Fruit fly (Drosophila melanogaster) whole organism, adult: ENCODE results near the gene abd-A.

Experiments used
- CG11617 ChIP-seq: fragments of 200-800 bp; sonication (Bioruptor generic); optimal IDR thresholded peaks from 2 replicates; lab custom pipeline; 2017; ENCODE audit warnings: mild to moderate bottlenecking, missing biosample characterization, missing genetic modification reagents, missing genetic modification characterization
- CG12768 ChIP-seq: fragments of 200-800 bp; sonication (Bioruptor generic); optimal IDR thresholded peaks from 2 replicates; lab custom pipeline; 2017; ENCODE audit warnings: missing biosample characterization, missing genetic modification characterization, mild to moderate bottlenecking, moderate library complexity, missing genetic modification reagents
- CG14711 ChIP-seq: fragments of 200-800 bp; sonication (Bioruptor generic); optimal IDR thresholded peaks from 2 replicates; lab custom pipeline; 2018; ENCODE audit warnings: missing biosample characterization, mild to moderate bottlenecking, missing genetic modification characterization, moderate library complexity
- CG1620 ChIP-seq: fragments of 200-800 bp; sonication (Bioruptor generic); optimal IDR thresholded peaks from 2 replicates; lab custom pipeline; 2016; ENCODE audit warnings: missing biosample characterization, missing genetic modification characterization
- CG33017 ChIP-seq: fragments of 200-800 bp; sonication (Bioruptor generic); optimal IDR thresholded peaks from 2 replicates; lab custom pipeline; 2018; ENCODE audit warnings: missing biosample characterization, mild to moderate bottlenecking, missing genetic modification characterization, moderate library complexity
- CG5204 ChIP-seq: fragments of 200-800 bp; sonication (Bioruptor generic); optimal IDR thresholded peaks from 2 replicates; lab custom pipeline; 2016; ENCODE audit warnings: missing biosample characterization, missing genetic modification characterization
- CG7045 ChIP-seq: fragments of 200-800 bp; sonication (Bioruptor generic); optimal IDR thresholded peaks from 2 replicates; lab custom pipeline; 2017; ENCODE audit warnings: missing biosample characterization, mild to moderate bottlenecking, missing genetic modification characterization
- CG7101 ChIP-seq: fragments of 200-800 bp; sonication (Bioruptor generic); optimal IDR thresholded peaks from 2 replicates; lab custom pipeline; 2018; ENCODE audit warnings: missing biosample characterization, mild to moderate bottlenecking, missing genetic modification characterization, moderate library complexity
- Clk ChIP-seq: fragments of 200-800 bp; sonication (Bioruptor generic); optimal IDR thresholded peaks from 2 replicates; lab custom pipeline; 2017; ENCODE audit warnings: missing biosample characterization, missing genetic modification characterization
- Crg-1 ChIP-seq: fragments of 200-800 bp; sonication (Bioruptor generic); optimal IDR thresholded peaks from 2 replicates; lab custom pipeline; 2016; ENCODE audit warnings: missing biosample characterization, missing genetic modification characterization
- Hr96 ChIP-seq: fragments of 200-800 bp; sonication (Bioruptor generic); optimal IDR thresholded peaks from 2 replicates; lab custom pipeline; 2016; ENCODE audit warnings: missing biosample characterization, missing genetic modification characterization
- Mnt ChIP-seq: fragments of 200-800 bp; sonication (Bioruptor generic); optimal IDR thresholded peaks from 2 replicates; lab custom pipeline; 2016; ENCODE audit warnings: missing biosample characterization, mild to moderate bottlenecking, missing genetic modification characterization
- bab1 ChIP-seq: fragments of 200-800 bp; sonication (Bioruptor generic); optimal IDR thresholded peaks from 3 replicates; lab custom pipeline; 2019; ENCODE audit warnings: missing biosample characterization, mild to moderate bottlenecking, missing genetic modification characterization, moderate library complexity
- cic ChIP-seq: fragments of 200-800 bp; sonication (Bioruptor generic); optimal IDR thresholded peaks from 2 replicates; lab custom pipeline; 2017; ENCODE audit warnings: missing biosample characterization, mild to moderate bottlenecking, missing genetic modification characterization, moderate library complexity
- cnc ChIP-seq, 2 experiments: fragments of >200 bp; optimal IDR thresholded peaks; 2 replicates each; lab custom pipeline; 2017
- kay ChIP-seq: fragments of 200-800 bp; sonication (Bioruptor generic); peaks from one replicate; lab custom pipeline; 2016; ENCODE audit warnings: missing biosample characterization, missing genetic modification characterization, borderline replicate concordance
- ovo ChIP-seq: fragments of 200-800 bp; sonication (Bioruptor generic); optimal IDR thresholded peaks from 2 replicates; lab custom pipeline; 2016; ENCODE audit warnings: missing biosample characterization, missing genetic modification characterization
- pad ChIP-seq: fragments of 200-800 bp; sonication (Bioruptor generic); optimal IDR thresholded peaks from 3 replicates; lab custom pipeline; 2017; ENCODE audit warnings: missing biosample characterization, missing genetic modification characterization, mild to moderate bottlenecking, moderate library complexity, missing genetic modification reagents
- tj ChIP-seq: fragments of 200-800 bp; sonication (Bioruptor generic); optimal IDR thresholded peaks from 3 replicates; lab custom pipeline; 2017; ENCODE audit warnings: missing biosample characterization, mild to moderate bottlenecking, missing genetic modification characterization, moderate library complexity
- toe ChIP-seq: fragments of 200-800 bp; sonication (Bioruptor generic); optimal IDR thresholded peaks from 2 replicates; lab custom pipeline; 2016; ENCODE audit warnings: missing biosample characterization, missing genetic modification characterization

Gene abd-A

DNA sequence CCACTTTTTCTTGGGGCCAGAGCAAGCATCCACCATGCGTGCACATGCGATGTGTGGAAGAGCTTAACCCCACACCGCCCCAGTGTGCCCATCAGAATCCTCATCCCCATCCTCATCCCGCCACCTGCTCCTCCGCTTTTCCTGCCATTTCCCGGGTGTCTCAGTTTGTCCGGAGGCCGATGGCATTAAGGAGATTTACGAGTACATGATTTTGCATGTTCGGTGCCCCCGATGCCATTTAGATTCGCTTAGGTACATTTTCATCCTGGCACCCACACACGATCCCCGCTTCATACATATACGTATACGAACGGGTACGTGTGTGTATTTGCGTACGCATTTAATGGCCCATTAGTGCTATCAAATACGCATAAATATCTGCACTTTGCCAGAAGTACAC is 42.5 kb downstream of the abd-A start:
- TF ChIP-seq CG12768 (GFP tag; lab: Kevin White, UChicago) (no peak), CG14711 (no peak), kay (GFP tag; lab: Kevin White, UChicago) (no peak), cic (no peak), CG1620 (GFP tag; lab: Kevin White, UChicago) (no peak), cnc (optimal IDR thresholded peaks at IDR 0.05; lab: Kevin White, UChicago) (no peak), toe (GFP tag; lab: Kevin White, UChicago) (no peak), tj (GFP tag; lab: Kevin White, UChicago) (no peak), Mnt (GFP tag; lab: Kevin White, UChicago) (no peak), CG11617 (GFP tag; lab: Kevin White, UChicago) (no peak), Crg-1 (GFP tag; lab: Kevin White, UChicago) (no peak), Hr96 (GFP tag; lab: Kevin White, UChicago) (no peak), CG5204 (GFP tag; lab: Kevin White, UChicago) (no peak), Clk (GFP tag; lab: Kevin White, UChicago) (no peak), ovo (GFP tag; lab: Kevin White, UChicago) (no peak), bab1 (no peak), CG7045 (GFP tag; lab: Kevin White, UChicago) (no peak), CG33017 (tag; lab: Kevin White, UChicago) (no peak)

DNA sequence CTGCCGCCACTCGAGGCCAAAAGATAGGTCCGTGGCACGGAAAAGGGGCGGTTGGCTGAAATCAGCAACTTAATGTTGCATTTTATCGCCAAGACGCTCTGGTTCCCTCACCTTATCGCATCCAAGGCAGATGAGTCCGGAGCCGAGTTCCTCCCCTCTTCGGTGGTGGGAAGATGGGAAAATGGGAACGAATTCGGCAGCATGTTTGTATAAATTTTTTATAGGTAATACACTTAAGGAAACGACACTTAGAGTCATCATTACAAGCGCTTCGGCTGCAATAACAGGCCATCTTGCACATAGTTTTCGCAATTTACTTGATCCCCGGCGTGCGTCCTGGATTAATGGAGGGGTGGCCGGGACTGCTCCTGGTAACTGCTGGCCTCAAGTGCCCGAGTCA is 44.8 kb downstream of the abd-A start:
- no peak for TF ChIP-seq CG5204 (GFP tag; lab: Kevin White, UChicago)

DNA sequence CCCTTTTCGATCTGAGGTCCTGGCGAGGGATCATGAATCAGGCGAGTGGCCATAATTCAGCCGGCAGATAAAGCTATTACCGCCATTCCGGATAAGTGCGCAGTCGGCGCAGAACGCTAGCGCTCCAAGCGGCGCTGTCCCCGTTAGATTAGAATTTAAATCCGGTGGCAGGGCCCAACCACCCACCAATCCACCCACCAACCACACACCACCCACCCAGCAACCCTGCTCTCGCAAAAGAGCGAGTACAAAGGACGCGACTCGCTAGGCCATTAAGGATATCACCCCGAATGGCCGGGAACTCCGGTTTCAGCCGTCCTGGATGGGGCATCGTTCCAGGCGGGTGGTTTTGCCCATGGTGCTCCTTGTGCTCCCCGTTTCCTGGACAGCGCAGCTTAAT is 45.9 kb downstream of the abd-A start:
- TF ChIP-seq cic, result no peak
- TF ChIP-seq CG7045 (GFP tag; lab: Kevin White, UChicago), result no peak
- TF ChIP-seq Mnt (GFP tag; lab: Kevin White, UChicago), result no peak
- no peak for TF ChIP-seq CG14711
- no peak for TF ChIP-seq cnc (optimal IDR thresholded peaks at IDR 0.05; lab: Kevin White, UChicago)
- no peak for TF ChIP-seq ovo (GFP tag; lab: Kevin White, UChicago)
- TF ChIP-seq pad (GFP tag; lab: Kevin White, UChicago), result no peak
- no peak for TF ChIP-seq kay (GFP tag; lab: Kevin White, UChicago)
- TF ChIP-seq CG11617 (GFP tag; lab: Kevin White, UChicago), result no peak

DNA sequence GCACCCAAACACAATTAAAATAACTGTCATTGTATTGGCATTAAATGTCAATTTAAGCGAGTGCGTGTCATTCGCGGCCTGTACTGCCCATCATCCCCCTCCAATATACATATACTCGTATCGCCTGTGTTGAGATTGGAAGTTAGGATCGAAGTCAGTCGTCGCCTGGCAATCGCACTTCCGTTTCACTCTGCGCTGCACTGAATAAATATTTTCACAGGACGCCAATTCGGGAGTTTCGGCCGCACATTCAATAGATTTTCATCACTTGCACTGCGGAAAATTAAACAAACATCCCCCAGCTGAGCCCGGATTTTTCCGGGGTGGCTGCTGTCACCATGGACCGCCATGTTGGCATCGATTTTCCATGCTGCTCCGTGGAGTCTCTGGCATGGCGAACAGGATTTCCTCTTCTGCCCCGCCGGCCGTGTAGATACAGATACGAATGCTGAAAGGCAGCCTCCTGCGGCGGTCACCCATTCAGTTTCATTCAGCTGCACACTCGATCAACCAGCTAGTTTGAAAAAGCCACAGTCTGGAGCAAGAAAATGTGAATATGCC is 46.6 kb downstream of the abd-A start:
- TF ChIP-seq CG1620 (GFP tag; lab: Kevin White, UChicago) (no peak), cic (no peak)

DNA sequence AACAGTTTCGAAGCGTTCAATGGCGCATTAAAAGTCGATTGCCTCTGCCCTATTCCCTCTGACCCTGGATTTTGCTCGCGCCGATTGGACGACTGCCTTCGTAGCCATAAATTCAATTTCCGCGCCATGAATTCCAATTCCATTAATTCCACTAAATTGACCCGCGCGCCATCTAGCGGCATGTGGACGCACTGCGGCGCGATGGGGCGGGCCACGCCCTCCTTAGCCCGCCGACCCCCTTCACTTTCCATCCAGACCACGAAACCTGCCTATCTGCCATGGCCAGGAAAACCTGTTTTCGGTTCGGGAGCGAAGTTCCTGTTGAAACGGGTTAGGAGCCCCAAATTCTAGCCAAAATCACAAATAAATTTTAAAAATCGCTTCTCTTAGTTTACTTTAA is 47.4 kb downstream of the abd-A start:
- no peak for TF ChIP-seq kay (GFP tag; lab: Kevin White, UChicago)

DNA sequence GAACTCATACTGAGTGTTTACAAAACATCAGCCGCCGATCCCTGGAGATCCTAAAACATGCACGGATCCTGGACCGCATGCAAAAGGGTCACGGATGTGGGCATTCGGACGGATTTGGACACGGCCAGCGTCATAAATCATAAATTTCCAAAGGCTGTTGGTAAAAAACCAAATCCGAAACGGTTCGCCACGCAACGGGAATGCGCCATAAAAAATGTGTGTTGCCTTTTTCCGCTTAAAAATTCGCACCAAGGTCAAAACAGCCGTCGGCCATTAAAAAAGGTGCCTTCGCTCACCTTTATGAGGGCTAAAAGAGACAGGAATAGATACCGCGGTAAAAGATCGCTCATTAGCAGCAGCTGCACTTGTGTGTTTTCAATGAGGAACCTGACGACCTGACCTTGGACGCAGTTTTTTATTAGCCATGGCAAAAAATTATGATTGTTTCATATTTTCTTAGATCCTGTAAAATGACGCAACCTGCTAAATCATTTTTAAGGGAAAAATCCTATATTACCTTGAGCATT is 56.6 kb downstream of the abd-A start:
- no peak for TF ChIP-seq CG33017 (tag; lab: Kevin White, UChicago)
- TF ChIP-seq ovo (GFP tag; lab: Kevin White, UChicago), result no peak
- no peak for TF ChIP-seq Clk (GFP tag; lab: Kevin White, UChicago)
- no peak for TF ChIP-seq CG1620 (GFP tag; lab: Kevin White, UChicago)
- no peak for TF ChIP-seq toe (GFP tag; lab: Kevin White, UChicago)
- TF ChIP-seq CG11617 (GFP tag; lab: Kevin White, UChicago), result no peak
- no peak for TF ChIP-seq Hr96 (GFP tag; lab: Kevin White, UChicago)
- no peak for TF ChIP-seq CG5204 (GFP tag; lab: Kevin White, UChicago)
- TF ChIP-seq kay (GFP tag; lab: Kevin White, UChicago), result no peak

DNA sequence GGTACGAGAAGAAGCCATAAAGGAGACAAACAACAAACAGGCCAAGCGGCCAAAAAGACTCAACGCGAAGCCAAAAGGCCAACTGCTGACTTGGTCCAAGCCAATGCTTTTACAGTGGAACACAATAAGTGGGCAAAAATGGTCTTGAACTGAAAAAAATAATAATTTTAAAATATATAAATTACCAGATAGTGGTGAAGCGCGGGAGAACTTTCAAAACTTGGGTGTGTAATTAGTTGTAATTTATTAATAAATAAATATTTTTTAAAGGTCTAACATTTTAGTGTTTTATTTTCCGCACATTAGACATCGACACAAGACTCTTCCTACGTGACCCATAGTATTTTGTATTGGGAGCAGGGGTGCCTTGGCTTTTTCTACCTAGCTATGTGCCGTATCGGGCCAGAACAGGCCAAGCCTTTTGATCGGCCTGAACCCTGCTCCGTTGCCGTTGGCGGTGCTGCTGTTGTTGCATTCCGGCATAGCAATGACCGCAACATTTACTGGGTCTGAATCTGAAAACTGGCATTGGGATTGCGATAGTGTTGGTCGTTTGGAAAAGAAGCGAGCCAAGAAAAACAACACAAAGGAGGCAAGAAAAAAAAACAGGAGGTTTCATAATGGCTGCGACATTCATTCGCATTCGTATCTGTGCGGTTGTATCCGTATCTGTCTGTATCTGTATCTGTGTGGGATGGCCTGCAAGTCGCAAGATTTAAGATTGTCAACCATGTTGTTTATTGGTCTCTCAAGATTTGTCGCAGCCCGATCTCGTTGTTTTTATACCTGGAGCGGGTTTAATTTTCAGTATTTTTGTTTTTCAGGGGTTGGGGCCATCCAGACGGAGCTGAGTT is 58.0 kb downstream of the abd-A start:
- TF ChIP-seq tj (GFP tag; lab: Kevin White, UChicago), result no peak
- TF ChIP-seq toe (GFP tag; lab: Kevin White, UChicago), result no peak
- TF ChIP-seq CG11617 (GFP tag; lab: Kevin White, UChicago), result no peak
- TF ChIP-seq Hr96 (GFP tag; lab: Kevin White, UChicago), result no peak
- no peak for TF ChIP-seq cic
- TF ChIP-seq CG7101 (tag; lab: Kevin White, UChicago), result no peak
